Worm (Caenorhabditis elegans) whole organism, L2 larva: ENCODE data around the gene clec-42.

Experiments
- F13H6.1 ChIP-seq: sonication (generic microtip); optimal IDR thresholded peaks from 2 replicates; lab custom pipeline; 2016; ENCODE audit warnings: missing genetic modification characterization, missing compliant biosample characterization
- R02D3.7 ChIP-seq: fragments of 150-350 bp; optimal IDR thresholded peaks from 2 replicates; lab custom pipeline; 2014; ENCODE audit warnings: missing biosample characterization, missing genetic modification characterization
- ZK546.5 ChIP-seq: sonication (generic microtip); optimal IDR thresholded peaks from 2 replicates; lab custom pipeline; 2017; ENCODE audit warnings: missing biosample characterization, missing genetic modification characterization
- blmp-1 ChIP-seq: sonication (generic microtip); optimal IDR thresholded peaks from 2 replicates; lab custom pipeline; 2017; ENCODE audit warnings: missing genetic modification characterization, mild to moderate bottlenecking, missing compliant biosample characterization, antibody characterized with exemption, moderate library complexity; ENCODE audit not compliant: insufficient read depth
- elt-1 ChIP-seq: fragments of 150-350 bp; optimal IDR thresholded peaks from 2 replicates; lab custom pipeline; 2014; ENCODE audit warnings: missing biosample characterization, missing genetic modification characterization
- lin-39 ChIP-seq: fragments of 150-350 bp; optimal IDR thresholded peaks from 2 replicates; lab custom pipeline; 2014; ENCODE audit warnings: missing biosample characterization, missing genetic modification reagents, missing genetic modification characterization
- nhr-237 ChIP-seq: fragments of 150-350 bp; optimal IDR thresholded peaks from 2 replicates; lab custom pipeline; 2014; ENCODE audit warnings: missing biosample characterization, missing genetic modification characterization
- snpc-4 ChIP-seq: fragments of 150-350 bp; optimal IDR thresholded peaks from 2 replicates; lab custom pipeline; 2014; ENCODE audit warnings: missing biosample characterization, missing genetic modification characterization
- unc-62 ChIP-seq: fragments of 150-350 bp; optimal IDR thresholded peaks from 2 replicates; lab custom pipeline; 2014; ENCODE audit warnings: missing biosample characterization, missing genetic modification reagents, missing genetic modification characterization
- zag-1 ChIP-seq: fragments of 150-350 bp; optimal IDR thresholded peaks from 2 replicates; lab custom pipeline; 2014; ENCODE audit warnings: missing biosample characterization, missing genetic modification characterization
- ztf-1 ChIP-seq: fragments of 200-800 bp; sonication (Bioruptor generic); conservative IDR thresholded peaks from 2 replicates; pipeline ENCODE4 v1.3.6; 2022; ENCODE audit warnings: missing genetic modification characterization, missing compliant biosample characterization

- TF ChIP-seq ztf-1 (GFP tag; lab: Robert Waterston, UW) (no peak), elt-1 (no peak), lin-39 (tag; lab: Kevin White, UChicago) (no peak), F13H6.1 (tag; lab: Kevin White, UChicago) (no peak), nhr-237 (tag; lab: Kevin White, UChicago) (no peak), zag-1 (tag; lab: Kevin White, UChicago) (no peak), R02D3.7 (tag; lab: Kevin White, UChicago) (no peak), unc-62 (GFP tag; lab: Kevin White, UChicago) (no peak), snpc-4 (no peak), blmp-1 (tag; lab: Kevin White, UChicago) (no peak), ZK546.5 (no peak)
Measured at ce11 chrV:18178659-18179058, 12.6 kb upstream of the clec-42 start, which contains the start of gene C31G12.4.
